Fruit fly (Drosophila melanogaster): Measurements from ENCODE around the gene halo.

halo gene

dm6 chr2L:1500312-1500711 lies 17.6 kb downstream of the halo start, which contains the start of gene CG18131:
Gene CG18131 (minus strand): TSS chr2L:1500608.
- no peak for TF ChIP-seq Hr96 (GFP tag; optimal IDR thresholded peaks at IDR 0.05)
- no peak for TF ChIP-seq CG11617 (GFP tag; optimal IDR thresholded peaks at IDR 0.05)
- no peak for TF ChIP-seq CG1620 (GFP tag; optimal IDR thresholded peaks at IDR 0.05)
- TF ChIP-seq CG33017 (tag; optimal IDR thresholded peaks at IDR 0.05), result no peak
- TF ChIP-seq Crg-1 (GFP tag; optimal IDR thresholded peaks at IDR 0.05), result no peak
- no peak for TF ChIP-seq cnc (optimal IDR thresholded peaks at IDR 0.05)
- no peak for TF ChIP-seq pad (GFP tag; optimal IDR thresholded peaks at IDR 0.05)
- no peak for TF ChIP-seq bab1 (GFP tag; optimal IDR thresholded peaks at IDR 0.05)
- TF ChIP-seq ovo (GFP tag; optimal IDR thresholded peaks at IDR 0.05), result no peak

dm6 chr2L:1498966-1499554 lies 18.9 kb downstream of the halo start:
- no peak for TF ChIP-seq pad (GFP tag; optimal IDR thresholded peaks at IDR 0.05)

- no peak for TF ChIP-seq CG14711 (tag; optimal IDR thresholded peaks at IDR 0.05)
- no peak for TF ChIP-seq cnc (optimal IDR thresholded peaks at IDR 0.05)
- no peak for TF ChIP-seq tj (GFP tag; optimal IDR thresholded peaks at IDR 0.05)
- no peak for TF ChIP-seq CG7045 (GFP tag; optimal IDR thresholded peaks at IDR 0.05)
- TF ChIP-seq bab1 (GFP tag; optimal IDR thresholded peaks at IDR 0.05), result no peak
- no peak for TF ChIP-seq CG5204 (GFP tag; optimal IDR thresholded peaks at IDR 0.05)
- no peak for TF ChIP-seq CG11617 (GFP tag; optimal IDR thresholded peaks at IDR 0.05)
- TF ChIP-seq CG7101 (tag; optimal IDR thresholded peaks at IDR 0.05), result no peak
- TF ChIP-seq pad (GFP tag; optimal IDR thresholded peaks at IDR 0.05), result no peak
- TF ChIP-seq Hr96 (GFP tag; optimal IDR thresholded peaks at IDR 0.05), result no peak
Observed at dm6 chr2L:1496943-1497342, 21.0 kb downstream of the halo start, which contains the start of gene CG31661. Gene CG31661 (plus strand): TSS chr2L:1497243.

dm6 chr2L:1495160-1495559 lies 22.8 kb downstream of the halo start, which contains the start of gene CG31926:
Gene CG31926 (plus strand): TSS chr2L:1495460.
- TF ChIP-seq kay (GFP tag; ENCODE audit: borderline replicate concordance), result no peak
- no peak for TF ChIP-seq CG12768 (GFP tag; optimal IDR thresholded peaks at IDR 0.05)
- TF ChIP-seq tj (GFP tag; optimal IDR thresholded peaks at IDR 0.05), result no peak
- TF ChIP-seq CG11617 (GFP tag; optimal IDR thresholded peaks at IDR 0.05), result no peak
- TF ChIP-seq Clk (GFP tag; optimal IDR thresholded peaks at IDR 0.05), result no peak
- TF ChIP-seq CG1620 (GFP tag; optimal IDR thresholded peaks at IDR 0.05), result no peak
- TF ChIP-seq pad (GFP tag; optimal IDR thresholded peaks at IDR 0.05), result no peak
- TF ChIP-seq Crg-1 (GFP tag; optimal IDR thresholded peaks at IDR 0.05), result no peak
- TF ChIP-seq CG5204 (GFP tag; optimal IDR thresholded peaks at IDR 0.05), result no peak
- no peak for TF ChIP-seq toe (GFP tag; optimal IDR thresholded peaks at IDR 0.05)
- TF ChIP-seq Mnt (GFP tag; optimal IDR thresholded peaks at IDR 0.05), result no peak
- no peak for TF ChIP-seq CG33017 (tag; optimal IDR thresholded peaks at IDR 0.05)
- TF ChIP-seq cnc (optimal IDR thresholded peaks at IDR 0.05), result no peak
- TF ChIP-seq CG7101 (tag; optimal IDR thresholded peaks at IDR 0.05), result no peak
- no peak for TF ChIP-seq bab1 (GFP tag; optimal IDR thresholded peaks at IDR 0.05)
- TF ChIP-seq CG7045 (GFP tag; optimal IDR thresholded peaks at IDR 0.05), result no peak
- no peak for TF ChIP-seq cic (GFP tag; optimal IDR thresholded peaks at IDR 0.05)
- no peak for TF ChIP-seq ovo (GFP tag; optimal IDR thresholded peaks at IDR 0.05)
- TF ChIP-seq Hr96 (GFP tag; optimal IDR thresholded peaks at IDR 0.05), result no peak
- no peak for TF ChIP-seq CG14711 (tag; optimal IDR thresholded peaks at IDR 0.05)

- no peak for TF ChIP-seq ovo (GFP tag; optimal IDR thresholded peaks at IDR 0.05)
- TF ChIP-seq kay (GFP tag; ENCODE audit: borderline replicate concordance), result no peak
- no peak for TF ChIP-seq bab1 (GFP tag; optimal IDR thresholded peaks at IDR 0.05)
- TF ChIP-seq cic (GFP tag; optimal IDR thresholded peaks at IDR 0.05), result no peak
- no peak for TF ChIP-seq CG7101 (tag; optimal IDR thresholded peaks at IDR 0.05)
- TF ChIP-seq Mnt (GFP tag; optimal IDR thresholded peaks at IDR 0.05), result no peak
- no peak for TF ChIP-seq CG14711 (tag; optimal IDR thresholded peaks at IDR 0.05)
- no peak for TF ChIP-seq Clk (GFP tag; optimal IDR thresholded peaks at IDR 0.05)
- TF ChIP-seq CG5204 (GFP tag; optimal IDR thresholded peaks at IDR 0.05), result no peak
- no peak for TF ChIP-seq CG11617 (GFP tag; optimal IDR thresholded peaks at IDR 0.05)
- no peak for TF ChIP-seq Crg-1 (GFP tag; optimal IDR thresholded peaks at IDR 0.05)
- TF ChIP-seq cnc (optimal IDR thresholded peaks at IDR 0.05), result no peak
- no peak for TF ChIP-seq CG1620 (GFP tag; optimal IDR thresholded peaks at IDR 0.05)
- TF ChIP-seq tj (GFP tag; optimal IDR thresholded peaks at IDR 0.05), result no peak
- no peak for TF ChIP-seq CG33017 (tag; optimal IDR thresholded peaks at IDR 0.05)
- no peak for TF ChIP-seq pad (GFP tag; optimal IDR thresholded peaks at IDR 0.05)
Observed at dm6 chr2L:1493770-1494169, 24.2 kb downstream of the halo start, which contains the start of gene CG33128. Gene CG33128 (plus strand): TSS chr2L:1494070.

dm6 chr2L:1491791-1492345 lies 26.1 kb downstream of the halo start, which contains the start of gene CG31928:
Gene CG31928 (plus strand): TSS chr2L:1492295.
- peak; percentile 20 for TF ChIP-seq CG5204 (GFP tag; optimal IDR thresholded peaks at IDR 0.05)
- TF ChIP-seq CG33017 (tag; optimal IDR thresholded peaks at IDR 0.05), result no peak

Data from whole organism, adult.